Fruit fly (Drosophila melanogaster): ENCODE measurements around the gene Ada3.

DNA sequence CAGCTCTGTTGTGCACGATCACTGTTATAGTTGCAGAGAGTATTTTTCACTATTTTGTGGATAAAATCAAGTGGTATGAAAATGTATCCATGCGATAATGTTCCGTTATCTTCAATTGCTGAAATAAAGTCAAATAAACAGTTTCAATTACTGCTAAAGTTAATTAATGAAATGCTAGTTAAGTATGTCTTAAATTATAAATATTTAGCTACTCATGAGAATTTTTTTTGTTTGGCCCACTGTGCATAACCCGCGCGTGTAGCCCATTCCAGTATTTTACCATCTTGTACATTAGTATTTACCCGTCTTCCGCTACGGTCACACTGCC is at the start of gene Ada3:
- TF ChIP-seq psq (optimal IDR thresholded peaks at IDR 0.05) (no peak), pan (optimal IDR thresholded peaks at IDR 0.05) (no peak), CG8478 (optimal IDR thresholded peaks at IDR 0.05) (no peak), usp (GFP tag; optimal IDR thresholded peaks at IDR 0.05) (no peak)
